Worm (Caenorhabditis elegans) whole organism, L2 larva: ENCODE measurements around the gene rgs-9.

ENCODE experiments used
- ZK546.5 ChIP-seq: sonication (generic microtip); optimal IDR thresholded peaks from 2 replicates; lab custom pipeline; 2017; ENCODE audit warnings: missing biosample characterization, missing genetic modification characterization
- alr-1 ChIP-seq: fragments of 150-350 bp; optimal IDR thresholded peaks from 2 replicates; lab custom pipeline; 2014; ENCODE audit warnings: missing biosample characterization, missing genetic modification characterization
- ama-1 ChIP-seq: fragments of 150-350 bp; optimal IDR thresholded peaks from 2 replicates; lab custom pipeline; 2018; ENCODE audit warnings: inconsistent platforms
- blmp-1 ChIP-seq: sonication (generic microtip); optimal IDR thresholded peaks from 2 replicates; lab custom pipeline; 2017; ENCODE audit warnings: missing genetic modification characterization, mild to moderate bottlenecking, missing compliant biosample characterization, antibody characterized with exemption, moderate library complexity; ENCODE audit not compliant: insufficient read depth
- dmd-4 ChIP-seq: sonication (generic microtip); optimal IDR thresholded peaks from 2 replicates; lab custom pipeline; 2017; ENCODE audit warnings: missing biosample characterization, missing genetic modification characterization
- lin-13 ChIP-seq: fragments of 150-350 bp; optimal IDR thresholded peaks from 2 replicates; lab custom pipeline; 2014; ENCODE audit warnings: missing biosample characterization, missing genetic modification reagents, missing genetic modification characterization
- mab-5 ChIP-seq: fragments of 150-350 bp; optimal IDR thresholded peaks from 2 replicates; lab custom pipeline; 2014; ENCODE audit warnings: missing biosample characterization, missing genetic modification characterization
- mdl-1 ChIP-seq, 2 experiments: fragments of 150-350 bp in 1 of 2; sonication (generic microtip) in 1 of 2; optimal IDR thresholded peaks; 2 replicates each; lab custom pipeline; 2017; ENCODE audit warnings: missing biosample characterization in 2 of 2, missing genetic modification characterization in 2 of 2
- nhr-237 ChIP-seq: fragments of 150-350 bp; optimal IDR thresholded peaks from 2 replicates; lab custom pipeline; 2014; ENCODE audit warnings: missing biosample characterization, missing genetic modification characterization
- skn-1 ChIP-seq: sonication (generic microtip); optimal IDR thresholded peaks from 2 replicates; lab custom pipeline; 2017; ENCODE audit warnings: missing biosample characterization, missing genetic modification characterization
- sma-3 ChIP-seq: sonication (generic microtip); optimal IDR thresholded peaks from 2 replicates; lab custom pipeline; 2016; ENCODE audit warnings: missing genetic modification reagents, missing genetic modification characterization, missing compliant biosample characterization
- unc-39 ChIP-seq: fragments of 150-350 bp; optimal IDR thresholded peaks from 2 replicates; lab custom pipeline; 2014; ENCODE audit warnings: missing biosample characterization, missing genetic modification characterization
- unc-62 ChIP-seq: fragments of 150-350 bp; optimal IDR thresholded peaks from 2 replicates; lab custom pipeline; 2014; ENCODE audit warnings: missing biosample characterization, missing genetic modification reagents, missing genetic modification characterization
- zag-1 ChIP-seq: fragments of 150-350 bp; optimal IDR thresholded peaks from 2 replicates; lab custom pipeline; 2014; ENCODE audit warnings: missing biosample characterization, missing genetic modification characterization

DNA sequence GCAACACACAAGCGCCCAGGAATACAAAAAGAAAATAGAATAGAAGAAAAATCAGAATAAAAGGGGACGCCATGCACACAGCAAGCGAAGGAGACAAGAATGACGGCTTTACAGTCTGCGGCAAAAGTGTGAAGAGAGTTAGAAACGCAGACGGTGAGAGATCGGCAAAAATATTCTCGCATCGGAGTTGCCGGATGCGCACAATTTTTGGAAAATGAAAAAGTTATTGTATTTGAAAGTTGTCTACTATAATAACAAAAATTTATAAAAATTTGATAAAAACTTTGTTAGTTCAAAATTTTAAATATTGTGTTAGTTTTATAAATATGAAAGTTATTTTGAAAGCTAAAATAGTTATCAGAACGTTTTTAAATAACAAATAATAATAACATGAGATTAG lies 7.2 kb downstream of the rgs-9 start, which contains the start of gene ZC53.22:
- TF ChIP-seq ZK546.5 (tag; lab: Kevin White, UChicago) (no peak), zag-1 (tag; lab: Kevin White, UChicago) (no peak), unc-62 (GFP tag; lab: Kevin White, UChicago) (no peak), alr-1 (tag; lab: Kevin White, UChicago) (no peak), skn-1 (tag; lab: Kevin White, UChicago) (no peak), nhr-237 (tag; lab: Kevin White, UChicago) (no peak), ama-1 (no peak), lin-13 (GFP tag; lab: Kevin White, UChicago) (no peak), mab-5 (tag; lab: Kevin White, UChicago) (no peak), sma-3 (GFP tag; lab: Kevin White, UChicago) (no peak), unc-39 (no peak), dmd-4 (no peak), mdl-1 (tag; optimal IDR thresholded peaks at IDR 0.05; lab: Kevin White, UChicago) (no peak), blmp-1 (tag; lab: Kevin White, UChicago) (no peak)
